Fruit fly (Drosophila melanogaster): ENCODE results near the gene cdi.

Gene cdi

dm6 chr3R:19118505-19119138 lies 24.6 kb upstream of the cdi start:
- TF ChIP-seq Rel (GFP tag; optimal IDR thresholded peaks at IDR 0.05), result no peak
- TF ChIP-seq Rel (tag; optimal IDR thresholded peaks at IDR 0.05), result no peak
- no peak for TF ChIP-seq sage (GFP tag; optimal IDR thresholded peaks at IDR 0.05)
- TF ChIP-seq jim (GFP tag; optimal IDR thresholded peaks at IDR 0.05), result no peak
- peak; percentile 78 for TF ChIP-seq br (GFP tag; optimal IDR thresholded peaks at IDR 0.05)
- peak in 1 of 2 experiments; percentile 86 for TF ChIP-seq foxo (GFP tag; optimal IDR thresholded peaks at IDR 0.05)
- peak; percentile 80 for TF ChIP-seq h (GFP tag; optimal IDR thresholded peaks at IDR 0.05)
- TF ChIP-seq OdsH (GFP tag; optimal IDR thresholded peaks at IDR 0.05), result peak; percentile 69
- TF ChIP-seq rgr (GFP tag; optimal IDR thresholded peaks at IDR 0.05), result peak; percentile 75
- no peak for TF ChIP-seq brk (GFP tag; optimal IDR thresholded peaks at IDR 0.05)
- peak; percentile 59 for TF ChIP-seq Sp1 (GFP tag; optimal IDR thresholded peaks at IDR 0.05)
- TF ChIP-seq dsf (GFP tag; optimal IDR thresholded peaks at IDR 0.05; ENCODE audit: borderline replicate concordance), result no peak
- TF ChIP-seq Mio (GFP tag; optimal IDR thresholded peaks at IDR 0.05), result no peak
- TF ChIP-seq woc (GFP tag; optimal IDR thresholded peaks at IDR 0.05), result peak; percentile 89
- no peak for TF ChIP-seq Vsx2 (GFP tag; optimal IDR thresholded peaks at IDR 0.05; ENCODE audit: partially characterized antibody)
- no peak for TF ChIP-seq Hr83 (GFP tag; optimal IDR thresholded peaks at IDR 0.05; ENCODE audit: poor library complexity, severe bottlenecking)
- no peak for TF ChIP-seq Abd-B (GFP tag; optimal IDR thresholded peaks at IDR 0.05)
- TF ChIP-seq Dfd (GFP tag; optimal IDR thresholded peaks at IDR 0.05), result peak; percentile 32
- TF ChIP-seq pan (optimal IDR thresholded peaks at IDR 0.05), result peak; percentile 34
- peak; percentile 47 for TF ChIP-seq Jra (GFP tag; optimal IDR thresholded peaks at IDR 0.05)
- TF ChIP-seq HLH106 (tag; optimal IDR thresholded peaks at IDR 0.05), result peak; percentile 77
- TF ChIP-seq CG32264 (GFP tag; optimal IDR thresholded peaks at IDR 0.05), result peak; percentile 45
- TF ChIP-seq fru (GFP tag; optimal IDR thresholded peaks at IDR 0.05), result peak; percentile 82
- no peak for TF ChIP-seq CG9705 (GFP tag; optimal IDR thresholded peaks at IDR 0.05)
- TF ChIP-seq psq (GFP tag; optimal IDR thresholded peaks at IDR 0.05), result peak; percentile 64
- TF ChIP-seq Dif (GFP tag; optimal IDR thresholded peaks at IDR 0.05; ENCODE audit: partially characterized antibody), result no peak
- TF ChIP-seq sv (GFP tag; optimal IDR thresholded peaks at IDR 0.05), result no peak
- TF ChIP-seq Hr78 (GFP tag; optimal IDR thresholded peaks at IDR 0.05), result no peak
- peak; percentile 83 for TF ChIP-seq ey (GFP tag; optimal IDR thresholded peaks at IDR 0.05)
- TF ChIP-seq usp (GFP tag; optimal IDR thresholded peaks at IDR 0.05), result no peak
- peak; percentile 59 for TF ChIP-seq dmrt93B (GFP tag; optimal IDR thresholded peaks at IDR 0.05)
- TF ChIP-seq dl (GFP tag; optimal IDR thresholded peaks at IDR 0.05; ENCODE audit: insufficient read depth in 1 of 2, partially characterized antibody in 2 of 2), result no peak
- no peak for TF ChIP-seq Hnf4 (GFP tag; optimal IDR thresholded peaks at IDR 0.05)
- no peak for TF ChIP-seq N (GFP tag; optimal IDR thresholded peaks at IDR 0.05)
- no peak for TF ChIP-seq GATAd (GFP tag; optimal IDR thresholded peaks at IDR 0.05)
- no peak for TF ChIP-seq lola (GFP tag; optimal IDR thresholded peaks at IDR 0.05)
- TF ChIP-seq tai (GFP tag; optimal IDR thresholded peaks at IDR 0.05), result no peak
- no peak for TF ChIP-seq Myc (optimal IDR thresholded peaks at IDR 0.05)
- peak; percentile 71 for TF ChIP-seq CrebA (GFP tag; optimal IDR thresholded peaks at IDR 0.05; ENCODE audit: borderline replicate concordance)

DNA sequence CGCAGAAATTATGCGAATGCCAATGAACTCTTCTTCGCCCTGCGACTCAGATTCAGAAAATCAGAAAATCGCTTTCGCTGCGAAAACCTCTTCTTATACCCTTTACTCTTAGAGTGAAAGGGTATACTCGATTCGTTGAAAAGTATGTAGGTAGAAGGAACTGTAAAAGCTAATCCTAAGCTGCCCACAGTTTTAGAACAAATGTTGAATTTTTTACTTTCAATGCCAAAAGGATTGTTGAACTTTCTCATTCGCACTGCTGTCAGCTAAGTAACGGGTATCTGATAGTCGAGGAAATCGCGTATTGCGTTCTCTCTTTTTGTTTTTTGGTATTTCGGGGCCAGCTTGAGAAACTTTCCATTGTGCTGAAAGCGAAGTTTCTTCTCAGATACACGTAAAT lies 19.8 kb upstream of the cdi start:
- no peak for TF ChIP-seq lola (GFP tag; optimal IDR thresholded peaks at IDR 0.05)
- no peak for TF ChIP-seq CrebA (GFP tag; optimal IDR thresholded peaks at IDR 0.05; ENCODE audit: borderline replicate concordance)
- TF ChIP-seq h (GFP tag; optimal IDR thresholded peaks at IDR 0.05), result peak; percentile 31
- no peak for TF ChIP-seq jim (GFP tag; optimal IDR thresholded peaks at IDR 0.05)
- TF ChIP-seq foxo (GFP tag; optimal IDR thresholded peaks at IDR 0.05), result peak in 1 of 2 experiments; percentile 48
- TF ChIP-seq Dfd (GFP tag; optimal IDR thresholded peaks at IDR 0.05), result no peak
- peak; percentile 12 for TF ChIP-seq woc (GFP tag; optimal IDR thresholded peaks at IDR 0.05)
- peak; percentile 53 for TF ChIP-seq fru (GFP tag; optimal IDR thresholded peaks at IDR 0.05)
- TF ChIP-seq Abd-B (GFP tag; optimal IDR thresholded peaks at IDR 0.05), result no peak
- peak; percentile 48 for TF ChIP-seq ey (GFP tag; optimal IDR thresholded peaks at IDR 0.05)
- no peak for TF ChIP-seq dmrt93B (GFP tag; optimal IDR thresholded peaks at IDR 0.05)
- TF ChIP-seq rgr (GFP tag; optimal IDR thresholded peaks at IDR 0.05), result peak; percentile 39
- no peak for TF ChIP-seq Vsx2 (GFP tag; optimal IDR thresholded peaks at IDR 0.05; ENCODE audit: partially characterized antibody)
- no peak for TF ChIP-seq sage (GFP tag; optimal IDR thresholded peaks at IDR 0.05)
- TF ChIP-seq Myc (optimal IDR thresholded peaks at IDR 0.05), result no peak
- TF ChIP-seq HLH106 (tag; optimal IDR thresholded peaks at IDR 0.05), result peak; percentile 13
- TF ChIP-seq CG32264 (GFP tag; optimal IDR thresholded peaks at IDR 0.05), result no peak
- TF ChIP-seq br (GFP tag; optimal IDR thresholded peaks at IDR 0.05), result peak; percentile 57
- TF ChIP-seq OdsH (GFP tag; optimal IDR thresholded peaks at IDR 0.05), result peak; percentile 25
- no peak for TF ChIP-seq pan (optimal IDR thresholded peaks at IDR 0.05)
- no peak for TF ChIP-seq dsf (GFP tag; optimal IDR thresholded peaks at IDR 0.05; ENCODE audit: borderline replicate concordance)
- TF ChIP-seq Sp1 (GFP tag; optimal IDR thresholded peaks at IDR 0.05), result no peak
- TF ChIP-seq Hnf4 (GFP tag; optimal IDR thresholded peaks at IDR 0.05), result peak; percentile 25
- TF ChIP-seq Jra (GFP tag; optimal IDR thresholded peaks at IDR 0.05), result no peak
